Fruit fly (Drosophila melanogaster) whole organism, adult: ENCODE measurements around the gene nAChRalpha2.

ENCODE experiments used
- CG11617 ChIP-seq: fragments of 200-800 bp; sonication (Bioruptor generic); optimal IDR thresholded peaks from 2 replicates; lab custom pipeline; 2017; ENCODE audit warnings: mild to moderate bottlenecking, missing biosample characterization, missing genetic modification reagents, missing genetic modification characterization
- CG12768 ChIP-seq: fragments of 200-800 bp; sonication (Bioruptor generic); optimal IDR thresholded peaks from 2 replicates; lab custom pipeline; 2017; ENCODE audit warnings: missing biosample characterization, missing genetic modification characterization, mild to moderate bottlenecking, moderate library complexity, missing genetic modification reagents
- CG14711 ChIP-seq: fragments of 200-800 bp; sonication (Bioruptor generic); optimal IDR thresholded peaks from 2 replicates; lab custom pipeline; 2018; ENCODE audit warnings: missing biosample characterization, mild to moderate bottlenecking, missing genetic modification characterization, moderate library complexity
- CG5204 ChIP-seq: fragments of 200-800 bp; sonication (Bioruptor generic); optimal IDR thresholded peaks from 2 replicates; lab custom pipeline; 2016; ENCODE audit warnings: missing biosample characterization, missing genetic modification characterization
- CG7045 ChIP-seq: fragments of 200-800 bp; sonication (Bioruptor generic); optimal IDR thresholded peaks from 2 replicates; lab custom pipeline; 2017; ENCODE audit warnings: missing biosample characterization, mild to moderate bottlenecking, missing genetic modification characterization
- Clk ChIP-seq: fragments of 200-800 bp; sonication (Bioruptor generic); optimal IDR thresholded peaks from 2 replicates; lab custom pipeline; 2017; ENCODE audit warnings: missing biosample characterization, missing genetic modification characterization
- Crg-1 ChIP-seq: fragments of 200-800 bp; sonication (Bioruptor generic); optimal IDR thresholded peaks from 2 replicates; lab custom pipeline; 2016; ENCODE audit warnings: missing biosample characterization, missing genetic modification characterization
- Mnt ChIP-seq: fragments of 200-800 bp; sonication (Bioruptor generic); optimal IDR thresholded peaks from 2 replicates; lab custom pipeline; 2016; ENCODE audit warnings: missing biosample characterization, mild to moderate bottlenecking, missing genetic modification characterization
- bab1 ChIP-seq: fragments of 200-800 bp; sonication (Bioruptor generic); optimal IDR thresholded peaks from 3 replicates; lab custom pipeline; 2019; ENCODE audit warnings: missing biosample characterization, mild to moderate bottlenecking, missing genetic modification characterization, moderate library complexity
- cnc ChIP-seq, 2 experiments: fragments of >200 bp; optimal IDR thresholded peaks; 2 replicates each; lab custom pipeline; 2017
- ovo ChIP-seq: fragments of 200-800 bp; sonication (Bioruptor generic); optimal IDR thresholded peaks from 2 replicates; lab custom pipeline; 2016; ENCODE audit warnings: missing biosample characterization, missing genetic modification characterization
- pad ChIP-seq: fragments of 200-800 bp; sonication (Bioruptor generic); optimal IDR thresholded peaks from 3 replicates; lab custom pipeline; 2017; ENCODE audit warnings: missing biosample characterization, missing genetic modification characterization, mild to moderate bottlenecking, moderate library complexity, missing genetic modification reagents

DNA sequence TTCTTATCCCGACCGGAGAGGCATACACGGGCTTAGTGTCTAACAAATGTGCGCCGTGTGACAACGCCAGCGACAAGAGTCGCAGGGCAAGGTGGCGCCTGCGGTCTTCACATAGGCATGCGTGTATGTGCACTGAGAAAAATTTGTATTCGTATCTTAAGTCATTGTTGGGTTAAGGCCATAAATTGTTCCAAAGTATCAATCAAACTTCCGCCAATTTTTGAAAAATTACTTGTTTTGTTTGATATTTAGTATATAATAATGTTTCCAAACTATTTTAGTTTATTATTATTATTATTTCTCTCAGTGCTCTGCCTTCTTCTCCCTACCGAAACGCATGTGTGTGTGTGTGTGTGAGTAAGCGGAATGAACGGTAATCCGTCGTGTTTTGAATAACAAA lies 18.0 kb upstream of the nAChRalpha2 start:
- TF ChIP-seq cnc (optimal IDR thresholded peaks at IDR 0.05; lab: Kevin White, UChicago) (no peak), CG12768 (no peak), CG14711 (tag; lab: Kevin White, UChicago) (no peak), bab1 (GFP tag; lab: Kevin White, UChicago) (no peak), Mnt (GFP tag; lab: Kevin White, UChicago) (no peak), pad (no peak), CG7045 (GFP tag; lab: Kevin White, UChicago) (no peak), CG5204 (GFP tag; lab: Kevin White, UChicago) (no peak), Clk (GFP tag; lab: Kevin White, UChicago) (no peak), CG11617 (GFP tag; lab: Kevin White, UChicago) (no peak), Crg-1 (GFP tag; lab: Kevin White, UChicago) (no peak), ovo (GFP tag; lab: Kevin White, UChicago) (no peak)
